Worm (Caenorhabditis elegans) whole organism, midembryonic: ENCODE results near the gene pho-7.

ENCODE experiments used
- cog-1 ChIP-seq: sonication (generic microtip); optimal IDR thresholded peaks from 2 replicates; lab custom pipeline; 2016; ENCODE audit warnings: missing genetic modification characterization, missing compliant biosample characterization
- flt-1 ChIP-seq: fragments of 200-800 bp; sonication (Bioruptor generic); IDR thresholded peaks from 2 replicates; pipeline ENCODE4 v1.3.6; 2022; ENCODE audit warnings: missing genetic modification characterization, missing compliant biosample characterization
- klf-2 ChIP-seq: fragments of 200-800 bp; sonication (Bioruptor generic); conservative IDR thresholded peaks from 2 replicates; pipeline ENCODE4 v1.3.6; 2022; ENCODE audit warnings: missing genetic modification reagents, missing genetic modification characterization, missing compliant biosample characterization
- med-1 ChIP-seq: sonication (generic microtip); optimal IDR thresholded peaks from 2 replicates; lab custom pipeline; 2017; ENCODE audit warnings: missing genetic modification characterization, mild to moderate bottlenecking, missing compliant biosample characterization, antibody characterized with exemption, missing genetic modification reagents; ENCODE audit not compliant: insufficient read depth
- tab-1 ChIP-seq: fragments of 200-800 bp; sonication (Bioruptor generic); IDR thresholded peaks from 2 replicates; pipeline ENCODE4 v1.3.6; 2022; ENCODE audit warnings: missing genetic modification characterization, missing compliant biosample characterization
- ztf-23 ChIP-seq: fragments of 200-800 bp; sonication (Bioruptor generic); IDR thresholded peaks from 2 replicates; pipeline ENCODE4 v1.3.6; 2022; ENCODE audit warnings: missing genetic modification reagents, missing genetic modification characterization, missing compliant biosample characterization

- TF ChIP-seq cog-1 (tag; lab: Kevin White, UChicago) (no peak), med-1 (GFP tag; lab: Kevin White, UChicago) (no peak), tab-1 (GFP tag; lab: Robert Waterston, UW) (no peak), ztf-23 (GFP tag; lab: Robert Waterston, UW) (no peak), klf-2 (GFP tag; lab: Robert Waterston, UW) (no peak), flt-1 (GFP tag; lab: Robert Waterston, UW) (no peak)
Measured at ce11 chrX:10948852-10949251, 7.7 kb upstream of the pho-7 start, which contains the start of gene T21B6.3.
